Worm (Caenorhabditis elegans) whole organism, L4/young adult: ENCODE measurements around the gene fbxc-21.

Experiments used
- W03F9.2 ChIP-seq: fragments of 150-350 bp; optimal IDR thresholded peaks from 2 replicates; lab custom pipeline; 2014; ENCODE audit warnings: missing biosample characterization, missing genetic modification characterization
- dao-5 ChIP-seq: sonication (generic microtip); optimal IDR thresholded peaks from 2 replicates; lab custom pipeline; 2016; ENCODE audit warnings: missing genotype, missing genetic modification characterization, moderate library complexity, missing compliant biosample characterization
- him-1 ChIP-seq: sonication (generic microtip); optimal IDR thresholded peaks from 2 replicates; lab custom pipeline; 2016; ENCODE audit warnings: missing genotype, missing genetic modification reagents, missing genetic modification characterization, missing compliant biosample characterization

The fbxc-21 gene

ce11 chrII:1712938-1713337, 20.2 kb upstream of the fbxc-21 start, which contains the start of gene btb-7:
Gene btb-7 (plus strand): TSS chrII:1713238.
- no peak for TF ChIP-seq him-1 (tag; lab: Kevin White, UChicago)
- TF ChIP-seq W03F9.2 = no peak
- TF ChIP-seq dao-5 = no peak

DNA sequence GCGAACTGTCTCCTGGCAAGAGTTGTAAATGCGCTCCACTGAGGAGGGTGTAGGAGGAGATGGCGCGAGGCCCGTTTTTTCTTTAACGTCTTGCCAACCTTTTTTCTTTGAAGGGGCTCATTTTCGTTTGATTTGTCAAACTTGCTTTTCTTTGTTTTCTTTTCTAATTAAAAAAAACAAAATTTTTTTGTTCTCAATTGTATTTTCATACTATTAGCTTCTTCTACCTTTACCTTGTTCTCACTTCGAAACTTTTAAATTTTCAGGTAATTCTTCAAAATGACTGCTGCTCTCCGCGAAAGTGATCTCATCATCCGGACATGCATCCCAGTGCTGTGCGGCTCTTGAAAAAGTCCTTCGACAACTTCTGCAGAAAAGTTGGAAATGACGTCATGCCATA, 17.2 kb upstream of the fbxc-21 start, which contains the start of gene fbxa-184:
Gene fbxa-184 (plus strand): TSS at position 301 of the 400 bp plus-strand sequence.
- TF ChIP-seq him-1 (tag; lab: Kevin White, UChicago) = no peak
- no peak for TF ChIP-seq dao-5
- no peak for TF ChIP-seq W03F9.2

DNA sequence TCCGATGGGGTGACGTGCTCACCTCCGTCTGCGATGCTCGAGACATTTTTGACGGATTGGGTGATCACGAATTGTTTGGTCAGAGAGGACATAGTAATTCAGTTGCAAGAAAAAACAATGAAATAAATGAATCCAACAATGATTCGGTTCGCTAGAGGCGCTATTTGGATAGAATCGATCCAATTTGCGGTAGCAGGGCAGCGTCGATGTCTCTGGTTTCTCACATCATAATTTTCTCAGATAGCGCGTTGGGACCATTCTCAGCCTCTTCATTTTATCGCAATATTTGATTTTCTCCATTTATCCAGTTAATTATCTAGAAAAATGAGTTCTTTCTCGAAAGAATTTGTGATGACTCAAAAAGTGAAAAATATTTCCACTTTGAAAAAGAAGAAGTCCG, 13.7 kb upstream of the fbxc-21 start, which contains the start of gene sdz-18:
Gene sdz-18 (minus strand): TSS at position 101 of the 400 bp plus-strand sequence.
- TF ChIP-seq dao-5 = no peak
- no peak for TF ChIP-seq him-1 (tag; lab: Kevin White, UChicago)
- TF ChIP-seq W03F9.2 = no peak

DNA sequence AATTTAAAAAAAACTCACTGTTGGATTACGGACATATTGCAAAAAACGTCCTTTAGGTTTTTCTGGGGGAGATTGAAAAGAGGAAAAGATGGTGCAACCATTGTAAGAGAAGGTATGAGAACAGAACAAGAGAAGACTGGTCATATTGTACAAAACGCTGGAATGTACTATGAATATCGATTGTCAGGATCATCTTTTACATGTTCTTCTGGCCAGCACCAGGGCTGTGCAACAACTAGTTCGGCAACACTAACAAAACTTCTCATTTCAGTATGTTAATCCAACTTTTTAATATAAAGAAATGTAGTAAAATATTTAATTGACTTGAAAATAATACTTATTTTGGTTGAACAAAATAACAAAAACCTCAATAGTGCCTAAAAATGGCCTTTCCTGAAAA, 10.6 kb upstream of the fbxc-21 start, which contains the start of gene fbxb-47:
Gene fbxb-47 (minus strand): TSS at position 101 of the 400 bp plus-strand sequence.
- TF ChIP-seq dao-5 (no peak), him-1 (tag; lab: Kevin White, UChicago) (no peak), W03F9.2 (no peak)

DNA sequence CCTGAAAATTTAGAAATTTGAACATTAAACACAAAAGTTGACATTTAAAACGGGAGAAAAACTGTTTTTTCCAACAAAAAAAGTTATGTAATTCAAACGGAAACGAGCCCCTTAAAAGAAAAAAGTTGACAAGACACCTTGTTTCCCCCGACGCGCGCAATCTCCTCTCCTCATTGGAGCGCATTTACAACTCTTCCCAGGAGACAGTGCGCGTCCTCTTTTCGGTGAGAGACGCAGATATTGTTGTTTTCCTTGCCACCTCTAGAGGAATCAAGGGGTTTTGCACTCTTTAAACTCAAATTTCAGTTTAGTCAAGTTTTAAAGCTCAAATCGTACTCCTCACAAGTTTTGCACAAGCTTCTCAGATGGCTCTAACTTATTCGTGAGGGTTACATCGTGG, 3.1 kb upstream of the fbxc-21 start, which contains the start of gene F58E1.13:
Gene F58E1.13 (minus strand): TSS at position 12 of the 400 bp plus-strand sequence.
- TF ChIP-seq him-1 (tag; lab: Kevin White, UChicago) (no peak), dao-5 (no peak), W03F9.2 (no peak)

DNA sequence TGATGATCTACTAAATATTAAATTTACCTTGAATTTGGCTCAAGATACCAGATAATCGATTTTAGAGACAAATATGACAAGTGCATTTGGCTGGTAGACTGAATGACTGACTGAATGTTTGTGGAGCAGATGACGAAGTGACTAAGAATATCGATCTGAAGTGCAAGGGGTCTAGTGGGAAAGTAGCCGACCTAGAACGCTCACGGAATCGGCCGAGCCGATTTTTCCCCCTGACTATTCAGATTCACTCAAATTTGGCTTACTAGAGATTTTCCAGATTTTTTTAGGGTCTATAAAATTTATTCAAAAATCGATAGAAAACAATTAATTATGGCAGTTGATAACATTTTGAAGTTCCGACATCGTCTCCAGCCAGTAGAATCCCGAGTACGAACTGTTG, 1.8 kb upstream of the fbxc-21 start, which contains the start of gene fbxc-26:
Gene fbxc-26 (minus strand): TSS at position 101 of the 400 bp plus-strand sequence.
- TF ChIP-seq W03F9.2 = no peak
- no peak for TF ChIP-seq dao-5
- TF ChIP-seq him-1 (tag; lab: Kevin White, UChicago) = no peak

DNA sequence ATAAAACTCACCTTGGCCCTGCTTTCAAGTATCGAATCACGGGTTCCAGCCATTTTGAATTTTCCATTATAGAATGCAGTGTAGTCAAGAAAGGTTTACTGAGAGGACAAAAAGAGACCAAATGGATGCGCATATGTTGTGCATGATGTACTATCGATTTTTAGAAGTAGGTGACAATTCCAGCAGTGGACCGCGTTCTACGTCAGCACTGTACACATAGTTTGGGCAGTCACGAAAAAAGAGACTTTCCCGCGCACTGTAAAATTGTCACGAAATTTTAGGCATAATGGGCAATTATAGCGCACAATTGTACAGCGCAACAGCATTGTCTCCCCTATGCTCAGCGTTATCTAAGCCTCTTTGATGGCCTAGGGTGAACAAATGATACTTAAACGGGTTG, 1.7 kb downstream of the fbxc-21 start, which contains the start of gene fbxc-22:
Gene fbxc-22 (minus strand): TSS at position 101 of the 400 bp plus-strand sequence.
- TF ChIP-seq him-1 (tag; lab: Kevin White, UChicago) (no peak), W03F9.2 (no peak), dao-5 (no peak)

DNA sequence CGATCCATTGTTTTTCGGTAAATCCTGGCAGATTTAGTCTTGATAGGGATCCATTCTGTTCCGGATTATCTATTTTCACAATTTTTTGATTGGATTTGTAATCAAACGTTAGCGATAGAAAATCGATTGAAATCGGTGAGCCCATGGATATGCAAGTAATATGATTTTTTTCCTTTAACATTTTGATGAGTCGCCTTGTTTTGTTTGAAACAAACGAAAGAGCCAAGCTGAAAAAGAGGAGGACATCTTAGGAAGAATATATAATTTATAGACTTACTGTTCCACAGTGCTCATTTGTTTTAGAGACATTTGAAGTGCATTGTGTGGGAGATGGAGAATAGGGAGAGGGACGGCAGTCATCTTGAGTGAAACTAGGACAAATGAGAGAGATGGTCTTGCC, 3.9 kb downstream of the fbxc-21 start, which contains the start of the genes fbxb-18 and fbxb-19:
Gene fbxb-18 (minus strand): TSS at position 101 of the 400 bp plus-strand sequence.
Gene fbxb-19 (minus strand): TSS at position 369 of the 400 bp plus-strand sequence.
- TF ChIP-seq dao-5 = no peak
- no peak for TF ChIP-seq W03F9.2
- TF ChIP-seq him-1 (tag; lab: Kevin White, UChicago) = no peak

ce11 chrII:1683742-1684141, 9.0 kb downstream of the fbxc-21 start, which contains the start of gene fbxb-25:
Gene fbxb-25 (plus strand): TSS chrII:1684042.
- TF ChIP-seq him-1 (tag; lab: Kevin White, UChicago) (no peak), W03F9.2 (no peak), dao-5 (no peak)

- no peak for TF ChIP-seq W03F9.2
- no peak for TF ChIP-seq him-1 (tag; lab: Kevin White, UChicago)
- TF ChIP-seq dao-5 = no peak
These were observed 10.5 kb downstream of the fbxc-21 start, which contains the start of gene fbxb-26 for ce11 chrII:1682218-1682617. Gene fbxb-26 (plus strand): TSS chrII:1682518.

DNA sequence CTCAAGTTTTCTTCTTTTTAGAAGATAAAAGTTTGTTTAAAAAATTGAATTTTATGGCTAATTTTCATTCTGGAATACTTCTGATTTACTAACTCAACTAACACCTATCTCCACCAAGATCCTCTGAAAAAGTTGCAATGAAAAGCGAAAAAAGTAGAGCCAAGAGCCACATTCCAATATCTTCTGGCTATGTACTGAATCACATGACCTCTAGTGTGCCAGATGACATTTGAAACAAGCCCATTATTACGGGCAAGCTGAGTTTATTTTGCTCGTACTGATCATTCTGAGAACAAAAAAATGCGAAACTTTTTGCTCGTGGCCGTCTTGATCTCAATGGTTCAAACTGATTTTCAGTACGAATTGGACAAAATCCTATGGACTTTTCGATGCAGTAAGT, 13.6 kb downstream of the fbxc-21 start, which contains the start of gene irld-36:
Gene irld-36 (plus strand): TSS at position 301 of the 400 bp plus-strand sequence.
- TF ChIP-seq him-1 (tag; lab: Kevin White, UChicago) (no peak), dao-5 (no peak)

DNA sequence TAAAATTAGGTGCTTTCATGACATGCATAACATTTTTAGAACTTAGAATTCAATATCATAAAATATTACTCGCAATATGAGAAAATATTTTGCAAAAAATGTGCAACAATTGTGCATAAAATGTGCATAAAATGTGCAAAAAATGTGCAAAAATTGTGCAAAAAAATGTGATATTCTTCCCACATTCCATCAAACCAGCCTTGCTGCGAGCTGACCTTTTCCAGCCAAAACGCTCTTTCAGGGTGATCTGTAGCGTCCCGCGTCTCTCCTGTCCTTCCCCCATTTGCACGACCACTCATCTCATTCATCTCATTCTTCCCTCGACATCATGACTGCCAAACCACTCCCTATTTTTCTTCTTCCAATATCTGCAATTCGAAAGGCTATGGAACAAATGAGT, 16.6 kb downstream of the fbxc-21 start, which contains the start of gene fbxb-17:
Gene fbxb-17 (plus strand): TSS at position 301 of the 400 bp plus-strand sequence.
- TF ChIP-seq W03F9.2 = no peak
- no peak for TF ChIP-seq him-1 (tag; lab: Kevin White, UChicago)
- TF ChIP-seq dao-5 = no peak

DNA sequence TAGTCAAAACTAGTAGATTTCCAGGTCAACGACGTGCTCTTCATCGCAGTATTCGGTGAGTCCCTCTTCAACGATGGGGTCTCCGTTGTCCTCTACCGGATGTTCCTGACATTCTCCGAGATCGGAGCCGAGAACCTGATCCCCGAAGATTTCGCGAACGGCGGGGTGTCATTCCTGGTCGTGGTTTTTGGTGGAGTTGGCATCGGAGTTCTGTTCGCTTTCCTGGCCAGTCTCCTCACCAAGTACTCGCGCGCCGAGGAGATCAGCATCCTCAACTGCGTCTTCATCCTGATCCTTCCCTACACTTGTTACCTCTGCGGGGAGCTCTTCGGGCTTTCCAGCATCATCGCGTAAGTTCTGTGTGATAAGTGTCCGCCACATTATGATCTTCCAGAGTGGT, 20.1 kb downstream of the fbxc-21 start:
- TF ChIP-seq dao-5 = no peak
- TF ChIP-seq W03F9.2 = no peak
- TF ChIP-seq him-1 (tag; lab: Kevin White, UChicago) = no peak

- TF ChIP-seq W03F9.2 (no peak), him-1 (tag; lab: Kevin White, UChicago) (no peak), dao-5 (no peak)
These were observed 21.7 kb downstream of the fbxc-21 start for ce11 chrII:1670985-1671384.

DNA sequence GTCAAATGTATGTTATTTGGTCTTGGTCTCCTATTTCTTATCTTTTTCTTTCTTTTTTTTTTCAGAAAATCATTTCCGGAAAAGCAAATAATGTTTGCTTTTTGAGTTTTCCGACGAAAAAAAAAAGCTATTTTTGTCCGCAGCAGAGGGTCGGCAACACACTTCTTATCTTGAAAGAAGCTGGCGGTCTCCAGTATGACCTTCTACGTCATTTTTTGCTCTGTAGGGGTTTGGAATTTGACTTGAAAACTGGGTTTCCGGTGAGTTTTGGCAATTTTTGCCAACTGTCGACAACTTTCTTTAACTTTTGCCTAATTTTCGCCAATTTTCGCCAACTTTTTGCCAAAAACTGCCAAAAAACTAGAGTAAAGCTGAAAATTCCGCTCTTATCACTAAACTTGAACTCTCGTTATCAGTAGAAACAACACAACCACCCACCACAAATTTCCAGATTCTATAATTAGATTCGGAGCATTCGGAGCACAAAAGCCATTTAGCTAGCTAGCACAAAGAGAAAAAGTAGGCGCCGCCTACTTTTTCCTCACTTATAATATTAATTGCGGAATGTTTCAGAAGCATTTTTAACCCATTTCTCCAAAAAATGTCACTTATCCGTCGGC, 22.4 kb downstream of the fbxc-21 start, which contains the start of gene nhx-6:
Gene nhx-6 (plus strand): TSS at position 570 of the 620 bp plus-strand sequence.
- TF ChIP-seq W03F9.2 (no peak), him-1 (tag; lab: Kevin White, UChicago) (no peak), dao-5 (no peak)
